Worm (Caenorhabditis elegans): ENCODE measurements around the gene rbx-1.

rbx-1 gene

ce11 chrV:9692649-9693112 lies 2.4 kb upstream of the rbx-1 start, which contains the start of gene ZK287.7:
Gene ZK287.7, plus strand, starts transcription at chrV:9693062.
- no peak for TF ChIP-seq lin-11 (tag; optimal IDR thresholded peaks at IDR 0.05)
- no peak for TF ChIP-seq sox-2 (GFP tag; IDR thresholded peaks at IDR 0.05)
- no peak for TF ChIP-seq unc-86 (tag; optimal IDR thresholded peaks at IDR 0.05)
- no peak for TF ChIP-seq lim-6 (tag; optimal IDR thresholded peaks at IDR 0.05)
- no peak for TF ChIP-seq unc-55 (GFP tag; optimal IDR thresholded peaks at IDR 0.05)
- no peak for TF ChIP-seq gmeb-2 (tag; optimal IDR thresholded peaks at IDR 0.05)
- no peak for TF ChIP-seq zip-5 (tag; optimal IDR thresholded peaks at IDR 0.05)
- no peak for TF ChIP-seq rnt-1 (tag; optimal IDR thresholded peaks at IDR 0.05)
- no peak for TF ChIP-seq T23F11.4 (GFP tag; optimal IDR thresholded peaks at IDR 0.05)
- TF ChIP-seq hlh-13 (GFP tag; optimal IDR thresholded peaks at IDR 0.05), result no peak
- no peak for TF ChIP-seq ztf-16 (tag; optimal IDR thresholded peaks at IDR 0.05)
- no peak for TF ChIP-seq ceh-34 (tag; optimal IDR thresholded peaks at IDR 0.05)
- no peak for TF ChIP-seq dve-1 (tag; optimal IDR thresholded peaks at IDR 0.05)
- no peak for TF ChIP-seq K09A11.1 (tag; optimal IDR thresholded peaks at IDR 0.05; ENCODE audit: insufficient read depth)
- no peak for TF ChIP-seq Y22D7AL.16 (tag; optimal IDR thresholded peaks at IDR 0.05)
- TF ChIP-seq tbx-7 (tag; optimal IDR thresholded peaks at IDR 0.05), result no peak
- no peak for TF ChIP-seq K02D7.2 (tag; optimal IDR thresholded peaks at IDR 0.05)
- no peak for TF ChIP-seq pros-1 (tag; optimal IDR thresholded peaks at IDR 0.05)

ce11 chrV:9692109-9692581 lies 1.8 kb upstream of the rbx-1 start, which contains the start of gene ztf-9:
Gene ztf-9, minus strand, starts transcription at chrV:9692159.
- TF ChIP-seq unc-42 (tag; optimal IDR thresholded peaks at IDR 0.05) (peak; percentile 15), rnt-1 (tag; optimal IDR thresholded peaks at IDR 0.05) (peak; percentile 21), ceh-48 (tag; optimal IDR thresholded peaks at IDR 0.05) (peak; percentile 11), nfya-1 (tag; optimal IDR thresholded peaks at IDR 0.05) (peak; percentile 84), che-1 (tag; optimal IDR thresholded peaks at IDR 0.05) (peak; percentile 39), ref-2 (tag; optimal IDR thresholded peaks at IDR 0.05) (peak; percentile 22), tbx-2 (tag; optimal IDR thresholded peaks at IDR 0.05) (peak; percentile 80), fkh-6 (tag; optimal IDR thresholded peaks at IDR 0.05) (no peak), Y22D7AL.16 (tag; optimal IDR thresholded peaks at IDR 0.05) (no peak), ets-4 (tag; optimal IDR thresholded peaks at IDR 0.05) (peak; percentile 11), C38D4.7 (GFP tag; optimal IDR thresholded peaks at IDR 0.05) (no peak), ceh-14 (tag; optimal IDR thresholded peaks at IDR 0.05) (peak; percentile 32), lin-11 (tag; optimal IDR thresholded peaks at IDR 0.05) (no peak), gmeb-2 (tag; optimal IDR thresholded peaks at IDR 0.05) (no peak), elt-2 (tag; optimal IDR thresholded peaks at IDR 0.05) (peak; percentile 6), ceh-31 (tag; optimal IDR thresholded peaks at IDR 0.05) (peak; percentile 84), ceh-34 (tag; optimal IDR thresholded peaks at IDR 0.05) (peak; percentile 53), pros-1 (tag; optimal IDR thresholded peaks at IDR 0.05) (peak; percentile 83), sox-4 (tag; optimal IDR thresholded peaks at IDR 0.05) (peak; percentile 17), ceh-18 (tag; optimal IDR thresholded peaks at IDR 0.05) (peak; percentile 82), F13H6.1 (tag; optimal IDR thresholded peaks at IDR 0.05) (peak; percentile 18)

ce11 chrV:9690728-9691127 lies 406 bp upstream of the rbx-1 start:
- TF ChIP-seq ceh-30 (tag; optimal IDR thresholded peaks at IDR 0.05), result peak; percentile 12
- no peak for TF ChIP-seq ceh-6 (GFP tag; optimal IDR thresholded peaks at IDR 0.05)
- TF ChIP-seq nfya-1 (tag; optimal IDR thresholded peaks at IDR 0.05), result peak; percentile 40
- no peak for TF ChIP-seq rnt-1 (tag; optimal IDR thresholded peaks at IDR 0.05)
- no peak for TF ChIP-seq ceh-22 (tag; optimal IDR thresholded peaks at IDR 0.05)
- peak; percentile 33 for TF ChIP-seq unc-55 (GFP tag; optimal IDR thresholded peaks at IDR 0.05)
- no peak for TF ChIP-seq pros-1 (tag; optimal IDR thresholded peaks at IDR 0.05)
- TF ChIP-seq nhr-11 (tag; optimal IDR thresholded peaks at IDR 0.05), result no peak

ce11 chrV:9689364-9689763 lies 958 bp downstream of the rbx-1 start:
- no peak for TF ChIP-seq sox-4 (tag; optimal IDR thresholded peaks at IDR 0.05)
